Fruit fly (Drosophila melanogaster): ENCODE results near the gene Droj2.

dm6 chr3R:13369348-13369747 is 12.6 kb upstream of the Droj2 start, which contains the start of gene CheA87a:
- TF ChIP-seq CTCF (optimal IDR thresholded peaks at IDR 0.05): no peak
- no peak for TF ChIP-seq CG8478 (optimal IDR thresholded peaks at IDR 0.05)
